Fruit fly (Drosophila melanogaster): ENCODE results near the gene trn.

Gene trn

DNA sequence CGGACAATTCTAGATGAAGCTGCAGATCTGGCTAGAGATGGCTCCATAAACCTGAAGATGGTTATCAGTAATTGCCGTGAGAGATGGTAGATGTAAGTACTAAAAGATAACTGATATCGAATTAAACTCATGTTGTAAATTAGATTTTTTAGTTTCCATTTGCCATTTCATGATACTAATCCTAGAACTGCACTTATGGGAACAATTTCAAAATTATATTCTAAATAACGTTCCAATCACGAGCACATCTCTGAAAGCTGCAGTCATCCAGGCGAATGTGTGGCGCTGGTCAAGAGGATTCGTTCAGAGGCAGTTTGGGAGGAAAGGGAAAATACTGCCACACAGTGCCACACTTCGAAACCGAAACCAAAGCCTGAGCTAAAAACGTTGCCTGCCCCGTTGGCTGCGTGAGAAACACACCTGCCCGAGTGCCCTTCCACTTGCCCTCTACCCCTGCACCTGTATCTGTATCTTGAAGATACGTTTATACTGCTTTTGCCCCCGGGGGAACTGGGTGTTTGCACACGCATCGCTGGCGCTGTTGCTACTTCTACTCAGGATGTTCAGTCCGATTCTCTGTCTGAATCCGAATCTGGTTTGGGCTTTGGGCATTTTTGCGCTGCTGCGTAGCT is 6.6 kb upstream of the trn start:
- TF ChIP-seq net (GFP tag; optimal IDR thresholded peaks at IDR 0.05): no peak
- peak; percentile 46 for TF ChIP-seq topi (GFP tag; optimal IDR thresholded peaks at IDR 0.05)
- no peak for TF ChIP-seq CG11294 (GFP tag; IDR thresholded peaks at IDR 0.05)
- peak; percentile 34 for TF ChIP-seq CG7368 (GFP tag; optimal IDR thresholded peaks at IDR 0.05)
- TF ChIP-seq CG9139 (GFP tag; optimal IDR thresholded peaks at IDR 0.05): peak; percentile 36
- peak; percentile 77 for TF ChIP-seq CG10631 (GFP tag; optimal IDR thresholded peaks at IDR 0.05)
- peak; percentile 49 for TF ChIP-seq CG6854 (GFP tag; optimal IDR thresholded peaks at IDR 0.05)
- peak; percentile 79 for TF ChIP-seq CG10669 (GFP tag; optimal IDR thresholded peaks at IDR 0.05)
- peak; percentile 52 for TF ChIP-seq acj6 (GFP tag; optimal IDR thresholded peaks at IDR 0.05)
- TF ChIP-seq dsx (GFP tag; optimal IDR thresholded peaks at IDR 0.05; ENCODE audit: poor library complexity, severe bottlenecking): peak; percentile 83
- TF ChIP-seq fd85E (GFP tag; optimal IDR thresholded peaks at IDR 0.05): no peak
- peak; percentile 43 for TF ChIP-seq Smox (GFP tag; optimal IDR thresholded peaks at IDR 0.05)
- peak; percentile 52 for TF ChIP-seq achi (GFP tag; optimal IDR thresholded peaks at IDR 0.05)
- TF ChIP-seq Eip93F (GFP tag; optimal IDR thresholded peaks at IDR 0.05): no peak
- TF ChIP-seq Eip75B (GFP tag; optimal IDR thresholded peaks at IDR 0.05): peak; percentile 79
- peak; percentile 69 for TF ChIP-seq esn (GFP tag; optimal IDR thresholded peaks at IDR 0.05)
- peak; percentile 16 for TF ChIP-seq CG11902 (GFP tag; optimal IDR thresholded peaks at IDR 0.05)
- TF ChIP-seq Met (GFP tag; optimal IDR thresholded peaks at IDR 0.05): peak; percentile 49
- peak; percentile 5 for TF ChIP-seq Sox102F (GFP tag; optimal IDR thresholded peaks at IDR 0.05)
- peak; percentile 30 for TF ChIP-seq CG34406 (GFP tag; optimal IDR thresholded peaks at IDR 0.05)
- TF ChIP-seq Sox14 (GFP tag; optimal IDR thresholded peaks at IDR 0.05): peak; percentile 48
- peak; percentile 26 for TF ChIP-seq Ets21C (GFP tag; optimal IDR thresholded peaks at IDR 0.05)
- TF ChIP-seq Sox15 (GFP tag; optimal IDR thresholded peaks at IDR 0.05): no peak
- TF ChIP-seq CG4318 (GFP tag; optimal IDR thresholded peaks at IDR 0.05): no peak
- TF ChIP-seq fkh (GFP tag; optimal IDR thresholded peaks at IDR 0.05): no peak
- peak; percentile 22 for TF ChIP-seq Hr39 (GFP tag; optimal IDR thresholded peaks at IDR 0.05)
- TF ChIP-seq vri (GFP tag; optimal IDR thresholded peaks at IDR 0.05): peak; percentile 3
- TF ChIP-seq salr (GFP tag; optimal IDR thresholded peaks at IDR 0.05): peak in 1 of 2 experiments; percentile 29
- TF ChIP-seq CG32006 (GFP tag; optimal IDR thresholded peaks at IDR 0.05): no peak
- TF ChIP-seq CG1621 (tag; optimal IDR thresholded peaks at IDR 0.05): peak; percentile 51
- peak; percentile 76 for TF ChIP-seq Ets96B (tag; optimal IDR thresholded peaks at IDR 0.05)
- TF ChIP-seq ss (GFP tag; optimal IDR thresholded peaks at IDR 0.05): peak; percentile 83 to 88
- peak; percentile 32 for TF ChIP-seq CG8319 (GFP tag; optimal IDR thresholded peaks at IDR 0.05)
- no peak for TF ChIP-seq dac (GFP tag; optimal IDR thresholded peaks at IDR 0.05)
- no peak for TF ChIP-seq CG11762 (GFP tag; optimal IDR thresholded peaks at IDR 0.05; ENCODE audit: insufficient read depth)
- TF ChIP-seq CG6163 (GFP tag; IDR thresholded peaks at IDR 0.05): no peak
- peak; percentile 94 for TF ChIP-seq Eip78C (GFP tag)
- no peak for TF ChIP-seq Hr4 (GFP tag; optimal IDR thresholded peaks at IDR 0.05)
- TF ChIP-seq Blimp-1 (GFP tag; optimal IDR thresholded peaks at IDR 0.05): peak; percentile 47
- TF ChIP-seq Gug (GFP tag; IDR thresholded peaks at IDR 0.05): no peak
- TF ChIP-seq CG6276 (GFP tag; optimal IDR thresholded peaks at IDR 0.05): no peak
- TF ChIP-seq OdsH (GFP tag; optimal IDR thresholded peaks at IDR 0.05): peak; percentile 45
- TF ChIP-seq CG31627 (GFP tag; optimal IDR thresholded peaks at IDR 0.05): peak; percentile 27
- peak; percentile 74 for TF ChIP-seq CG6808 (GFP tag; optimal IDR thresholded peaks at IDR 0.05)
- TF ChIP-seq eg (GFP tag; IDR thresholded peaks at IDR 0.05): no peak
- no peak for TF ChIP-seq CG8119 (GFP tag; IDR thresholded peaks at IDR 0.05)
- no peak for TF ChIP-seq Lpt (GFP tag; optimal IDR thresholded peaks at IDR 0.05)
- peak; percentile 66 for TF ChIP-seq svp (GFP tag)
- TF ChIP-seq cyc (GFP tag; optimal IDR thresholded peaks at IDR 0.05): peak; percentile 39
- TF ChIP-seq CG8632 (GFP tag; optimal IDR thresholded peaks at IDR 0.05): no peak
- TF ChIP-seq CG16779 (tag; optimal IDR thresholded peaks at IDR 0.05): peak; percentile 15
